Worm (Caenorhabditis elegans) whole organism, mixed stage, embryonic: Measurements from ENCODE around the gene F09C8.1.

Experiments used
- M03D4.4 ChIP-seq: sonication (generic microtip); optimal IDR thresholded peaks from 2 replicates; lab custom pipeline; 2017; ENCODE audit warnings: mild to moderate bottlenecking, missing genetic modification characterization, missing compliant biosample characterization
- bed-3 ChIP-seq: fragments of 200-800 bp; sonication (Bioruptor generic); optimal IDR thresholded peaks from 3 replicates; lab custom pipeline; 2018; ENCODE audit warnings: mild to moderate bottlenecking, missing genetic modification characterization, moderate library complexity, missing compliant biosample characterization
- blmp-1 ChIP-seq: fragments of 150-350 bp; optimal IDR thresholded peaks from 2 replicates; lab custom pipeline; 2014; ENCODE audit warnings: missing biosample characterization, missing genetic modification characterization
- ceh-39 ChIP-seq: fragments of 150-350 bp; optimal IDR thresholded peaks from 2 replicates; lab custom pipeline; 2014; ENCODE audit warnings: missing biosample characterization, missing genetic modification characterization
- ceh-43 ChIP-seq: fragments of 200-800 bp; sonication (Bioruptor generic); optimal IDR thresholded peaks from 2 replicates; lab custom pipeline; 2018; ENCODE audit warnings: mild to moderate bottlenecking, missing genetic modification characterization, moderate library complexity, missing compliant biosample characterization
- ceh-83 ChIP-seq: fragments of 200-800 bp; sonication (Bioruptor generic); optimal IDR thresholded peaks from 2 replicates; lab custom pipeline; 2018; ENCODE audit warnings: mild to moderate bottlenecking, missing genetic modification characterization, missing compliant biosample characterization
- ces-1 ChIP-seq: fragments of 150-350 bp; optimal IDR thresholded peaks from 2 replicates; lab custom pipeline; 2014; ENCODE audit warnings: missing biosample characterization, missing genetic modification reagents, missing genetic modification characterization
- cnd-1 ChIP-seq: fragments of 200-800 bp; sonication (Bioruptor generic); optimal IDR thresholded peaks from 2 replicates; lab custom pipeline; 2018; ENCODE audit warnings: mild to moderate bottlenecking, missing genetic modification characterization, missing compliant biosample characterization
- drap-1 ChIP-seq: fragments of 200-800 bp; sonication (Bioruptor generic); optimal IDR thresholded peaks from 3 replicates; lab custom pipeline; 2018; ENCODE audit warnings: mild to moderate bottlenecking, missing genetic modification characterization, missing compliant biosample characterization
- elt-1 ChIP-seq: sonication (generic microtip); optimal IDR thresholded peaks from 2 replicates; lab custom pipeline; 2017; ENCODE audit warnings: missing genetic modification characterization, mild to moderate bottlenecking, missing compliant biosample characterization, antibody characterized with exemption, moderate library complexity, borderline replicate concordance; ENCODE audit not compliant: insufficient read depth
- elt-3 ChIP-seq: fragments of 150-350 bp; optimal IDR thresholded peaks from 2 replicates; lab custom pipeline; 2014; ENCODE audit warnings: missing biosample characterization, missing genetic modification characterization
- flh-1 ChIP-seq: fragments of 200-800 bp; sonication (Bioruptor generic); optimal IDR thresholded peaks from 2 replicates; lab custom pipeline; 2018; ENCODE audit warnings: mild to moderate bottlenecking, missing genetic modification characterization, moderate library complexity, missing compliant biosample characterization
- ham-2 ChIP-seq: fragments of 200-800 bp; sonication (Bioruptor generic); optimal IDR thresholded peaks from 2 replicates; lab custom pipeline; 2018; ENCODE audit warnings: mild to moderate bottlenecking, missing genetic modification characterization, missing compliant biosample characterization
- hlh-1 ChIP-seq: fragments of 150-350 bp; optimal IDR thresholded peaks from 2 replicates; lab custom pipeline; 2014; ENCODE audit warnings: missing biosample characterization, missing genetic modification reagents, missing genetic modification characterization
- lin-13 ChIP-seq: fragments of 150-350 bp; optimal IDR thresholded peaks from 2 replicates; lab custom pipeline; 2014; ENCODE audit warnings: missing biosample characterization, missing genetic modification characterization
- lin-32 ChIP-seq: fragments of 200-800 bp; sonication (Bioruptor generic); optimal IDR thresholded peaks from 2 replicates; lab custom pipeline; 2018; ENCODE audit warnings: mild to moderate bottlenecking, missing genetic modification characterization, missing compliant biosample characterization
- lsy-2 ChIP-seq: fragments of 150-350 bp; optimal IDR thresholded peaks from 2 replicates; lab custom pipeline; 2014; ENCODE audit warnings: missing biosample characterization, missing genetic modification characterization
- mab-5 ChIP-seq: fragments of 150-350 bp; optimal IDR thresholded peaks from 2 replicates; lab custom pipeline; 2014; ENCODE audit warnings: missing biosample characterization, missing genetic modification characterization
- mep-1 ChIP-seq: fragments of 150-350 bp; optimal IDR thresholded peaks from 2 replicates; lab custom pipeline; 2017; ENCODE audit warnings: missing biosample characterization, missing genetic modification reagents, missing genetic modification characterization, inconsistent platforms
- mls-2 ChIP-seq: sonication (generic microtip); optimal IDR thresholded peaks from 2 replicates; lab custom pipeline; 2016; ENCODE audit warnings: mild to moderate bottlenecking, missing genetic modification characterization, moderate library complexity, missing compliant biosample characterization
- nhr-12 ChIP-seq: fragments of 150-350 bp; optimal IDR thresholded peaks from 2 replicates; lab custom pipeline; 2014; ENCODE audit warnings: missing biosample characterization, missing genetic modification characterization
- nhr-2 ChIP-seq: fragments of 150-350 bp; optimal IDR thresholded peaks from 2 replicates; lab custom pipeline; 2014; ENCODE audit warnings: missing biosample characterization, missing genetic modification characterization
- nhr-237 ChIP-seq: fragments of 150-350 bp; optimal IDR thresholded peaks from 2 replicates; lab custom pipeline; 2014; ENCODE audit warnings: missing biosample characterization, missing genetic modification characterization
- nhr-28 ChIP-seq: fragments of 150-350 bp; optimal IDR thresholded peaks from 2 replicates; lab custom pipeline; 2014; ENCODE audit warnings: missing biosample characterization, missing genetic modification characterization
- nhr-76 ChIP-seq: sonication (generic microtip); optimal IDR thresholded peaks from 2 replicates; lab custom pipeline; 2017; ENCODE audit warnings: missing biosample characterization, missing genetic modification characterization
- pha-4 ChIP-seq: fragments of 150-350 bp; optimal IDR thresholded peaks from 2 replicates; lab custom pipeline; 2018; ENCODE audit warnings: missing biosample characterization, missing genetic modification reagents, missing genetic modification characterization
- sem-2 ChIP-seq: fragments of 200-800 bp; sonication (Bioruptor generic); optimal IDR thresholded peaks from 2 replicates; lab custom pipeline; 2018; ENCODE audit warnings: mild to moderate bottlenecking, missing genetic modification characterization, missing compliant biosample characterization
- snpc-4 ChIP-seq: fragments of 150-350 bp; optimal IDR thresholded peaks from 2 replicates; lab custom pipeline; 2014; ENCODE audit warnings: missing biosample characterization, missing genetic modification characterization
- sptf-1 ChIP-seq: sonication (generic microtip); optimal IDR thresholded peaks from 2 replicates; lab custom pipeline; 2017; ENCODE audit warnings: mild to moderate bottlenecking, missing genetic modification characterization, moderate library complexity, missing compliant biosample characterization
- tbx-8 ChIP-seq: fragments of 200-800 bp; sonication (Bioruptor generic); optimal IDR thresholded peaks from 2 replicates; lab custom pipeline; 2018; ENCODE audit warnings: mild to moderate bottlenecking, missing genetic modification characterization, moderate library complexity, missing compliant biosample characterization
- unc-120 ChIP-seq: sonication (generic microtip); optimal IDR thresholded peaks from 2 replicates; lab custom pipeline; 2017; ENCODE audit warnings: missing genetic modification characterization, missing compliant biosample characterization; ENCODE audit not compliant: poor library complexity, severe bottlenecking
- unc-39 ChIP-seq: fragments of 150-350 bp; optimal IDR thresholded peaks from 2 replicates; lab custom pipeline; 2014; ENCODE audit warnings: missing biosample characterization, missing genetic modification characterization
- unc-62 ChIP-seq: fragments of 150-350 bp; optimal IDR thresholded peaks from 2 replicates; lab custom pipeline; 2014; ENCODE audit warnings: missing biosample characterization, missing genetic modification reagents, missing genetic modification characterization
- zip-8 ChIP-seq: fragments of 150-350 bp; optimal IDR thresholded peaks from 2 replicates; lab custom pipeline; 2014; ENCODE audit warnings: missing biosample characterization, missing genetic modification characterization
- ztf-11 ChIP-seq: fragments of 150-350 bp; optimal IDR thresholded peaks from 2 replicates; lab custom pipeline; 2014; ENCODE audit warnings: missing biosample characterization, missing genetic modification characterization

F09C8.1 gene

ce11 chrX:16209122-16209521 lies 45.8 kb upstream of the F09C8.1 start:
- no peak for TF ChIP-seq snpc-4 (tag; lab: Kevin White, UChicago)
- no peak for TF ChIP-seq blmp-1 (tag; lab: Kevin White, UChicago)
- TF ChIP-seq ces-1: no peak
- TF ChIP-seq ceh-83: no peak
- TF ChIP-seq sem-2: no peak
- no peak for TF ChIP-seq mab-5 (tag; lab: Kevin White, UChicago)
- no peak for TF ChIP-seq bed-3 (GFP tag; lab: Kevin White, UChicago)
- TF ChIP-seq flh-1 (GFP tag; lab: Kevin White, UChicago): no peak
- no peak for TF ChIP-seq lin-13
- TF ChIP-seq unc-39 (tag; lab: Kevin White, UChicago): no peak
- TF ChIP-seq nhr-2 (tag; lab: Kevin White, UChicago): no peak
- no peak for TF ChIP-seq pha-4 (tag; lab: Kevin White, UChicago)

ce11 chrX:16208667-16209066 lies 45.3 kb upstream of the F09C8.1 start:
- TF ChIP-seq hlh-1 (tag; lab: Kevin White, UChicago): no peak
- no peak for TF ChIP-seq mep-1 (tag; lab: Kevin White, UChicago)
- no peak for TF ChIP-seq nhr-28 (tag; lab: Kevin White, UChicago)
- no peak for TF ChIP-seq ztf-11
- TF ChIP-seq snpc-4 (tag; lab: Kevin White, UChicago): no peak
- TF ChIP-seq drap-1 (GFP tag; lab: Kevin White, UChicago): no peak
- TF ChIP-seq nhr-76: no peak
- no peak for TF ChIP-seq nhr-2 (tag; lab: Kevin White, UChicago)
- no peak for TF ChIP-seq unc-62 (GFP tag; lab: Kevin White, UChicago)
- no peak for TF ChIP-seq cnd-1 (tag; lab: Kevin White, UChicago)
- TF ChIP-seq lin-13: no peak
- no peak for TF ChIP-seq lsy-2 (tag; lab: Kevin White, UChicago)

ce11 chrX:16208123-16208522 lies 44.8 kb upstream of the F09C8.1 start:
- TF ChIP-seq nhr-237 (no peak), ces-1 (no peak), ztf-11 (no peak), tbx-8 (GFP tag; lab: Kevin White, UChicago) (no peak), M03D4.4 (tag; lab: Kevin White, UChicago) (no peak), ceh-83 (no peak), nhr-2 (tag; lab: Kevin White, UChicago) (no peak), unc-120 (no peak), nhr-76 (no peak), bed-3 (GFP tag; lab: Kevin White, UChicago) (no peak), nhr-12 (tag; lab: Kevin White, UChicago) (no peak), lin-32 (GFP tag; lab: Kevin White, UChicago) (no peak), zip-8 (tag; lab: Kevin White, UChicago) (no peak), ham-2 (GFP tag; lab: Kevin White, UChicago) (no peak), unc-62 (GFP tag; lab: Kevin White, UChicago) (no peak), flh-1 (GFP tag; lab: Kevin White, UChicago) (no peak), unc-39 (tag; lab: Kevin White, UChicago) (no peak), mls-2 (tag; lab: Kevin White, UChicago) (no peak), mab-5 (tag; lab: Kevin White, UChicago) (no peak), blmp-1 (tag; lab: Kevin White, UChicago) (no peak)

ce11 chrX:16205880-16206279 lies 42.6 kb upstream of the F09C8.1 start:
- TF ChIP-seq nhr-28 (tag; lab: Kevin White, UChicago) (no peak), mls-2 (tag; lab: Kevin White, UChicago) (no peak), nhr-76 (no peak), nhr-12 (tag; lab: Kevin White, UChicago) (no peak), mab-5 (tag; lab: Kevin White, UChicago) (no peak), lsy-2 (tag; lab: Kevin White, UChicago) (peak; percentile 21), unc-120 (peak; percentile 33), flh-1 (GFP tag; lab: Kevin White, UChicago) (no peak), elt-1 (tag; lab: Kevin White, UChicago) (no peak), nhr-2 (tag; lab: Kevin White, UChicago) (no peak), sptf-1 (tag; lab: Kevin White, UChicago) (no peak), elt-3 (tag; lab: Kevin White, UChicago) (no peak), unc-62 (GFP tag; lab: Kevin White, UChicago) (peak; percentile 10), drap-1 (GFP tag; lab: Kevin White, UChicago) (no peak), pha-4 (tag; lab: Kevin White, UChicago) (no peak), mep-1 (tag; lab: Kevin White, UChicago) (peak; percentile 61), ceh-39 (tag; lab: Kevin White, UChicago) (peak; percentile 27), ztf-11 (no peak), ces-1 (peak; percentile 71), snpc-4 (tag; lab: Kevin White, UChicago) (no peak), M03D4.4 (tag; lab: Kevin White, UChicago) (no peak), ham-2 (GFP tag; lab: Kevin White, UChicago) (no peak), nhr-237 (peak; percentile 84), ceh-43 (GFP tag; lab: Kevin White, UChicago) (no peak), bed-3 (GFP tag; lab: Kevin White, UChicago) (no peak), cnd-1 (tag; lab: Kevin White, UChicago) (no peak), tbx-8 (GFP tag; lab: Kevin White, UChicago) (no peak), ceh-83 (no peak), lin-32 (GFP tag; lab: Kevin White, UChicago) (no peak), hlh-1 (tag; lab: Kevin White, UChicago) (no peak), lin-13 (no peak), unc-39 (tag; lab: Kevin White, UChicago) (no peak), zip-8 (tag; lab: Kevin White, UChicago) (no peak)
- TF ChIP-seq, all 35 proteins: peak for 7
